Worm (Caenorhabditis elegans) whole organism, L4 larva: ENCODE measurements around the gene asp-2.

Experiments
- D1046.2 ChIP-seq: fragments of 200-800 bp; sonication (Bioruptor generic); IDR thresholded peaks from 2 replicates; pipeline ENCODE4 v1.3.6; 2022; ENCODE audit warnings: missing genetic modification characterization, missing compliant biosample characterization
- F10B5.3 ChIP-seq: sonication (generic microtip); optimal IDR thresholded peaks from 2 replicates; lab custom pipeline; 2016; ENCODE audit warnings: mild to moderate bottlenecking, missing genetic modification characterization, missing compliant biosample characterization
- F26F4.8 ChIP-seq: fragments of 200-800 bp; sonication (Bioruptor generic); conservative IDR thresholded peaks from 2 replicates; pipeline ENCODE4 v1.3.6; 2022; ENCODE audit warnings: missing genetic modification characterization, missing compliant biosample characterization
- F37D6.2 ChIP-seq: sonication (generic microtip); optimal IDR thresholded peaks from 2 replicates; lab custom pipeline; 2016; ENCODE audit warnings: mild to moderate bottlenecking, missing genetic modification characterization, missing compliant biosample characterization
- F44E2.7 ChIP-seq: fragments of 200-800 bp; sonication (Bioruptor generic); IDR thresholded peaks from 2 replicates; pipeline ENCODE4 v2.1.2; 2022; ENCODE audit warnings: missing genetic modification characterization, missing compliant biosample characterization
- F49E8.2 ChIP-seq: sonication (generic microtip); optimal IDR thresholded peaks from 2 replicates; lab custom pipeline; 2016; ENCODE audit warnings: missing compliant biosample characterization, mild to moderate bottlenecking, missing genetic modification characterization, borderline replicate concordance
- T20F7.1 ChIP-seq: fragments of 200-800 bp; sonication (Bioruptor generic); optimal IDR thresholded peaks from 2 replicates; lab custom pipeline; 2018; ENCODE audit warnings: mild to moderate bottlenecking, missing genetic modification characterization, missing compliant biosample characterization
- Y48G9A.11 ChIP-seq: fragments of 200-800 bp; sonication (Bioruptor generic); IDR thresholded peaks from 2 replicates; pipeline ENCODE4 v1.3.6; 2022; ENCODE audit warnings: missing genetic modification reagents, missing genetic modification characterization, missing compliant biosample characterization
- Y5F2A.4 ChIP-seq: fragments of 200-800 bp; sonication (Bioruptor generic); optimal IDR thresholded peaks from 2 replicates; lab custom pipeline; 2018; ENCODE audit warnings: mild to moderate bottlenecking, missing genetic modification characterization, missing compliant biosample characterization
- aha-1 ChIP-seq: fragments of 150-350 bp; peaks from one replicate; lab custom pipeline; 2014; ENCODE audit warnings: missing biosample characterization, missing genetic modification characterization
- ceh-28 ChIP-seq: fragments of 150-350 bp; optimal IDR thresholded peaks from 2 replicates; lab custom pipeline; 2014; ENCODE audit warnings: missing biosample characterization, missing genetic modification reagents, missing genetic modification characterization
- ceh-32 ChIP-seq: sonication (generic microtip); optimal IDR thresholded peaks from 2 replicates; lab custom pipeline; 2016; ENCODE audit warnings: mild to moderate bottlenecking, missing genetic modification characterization, missing compliant biosample characterization; ENCODE audit not compliant: poor library complexity
- ceh-82 ChIP-seq: sonication (generic microtip); optimal IDR thresholded peaks from 2 replicates; lab custom pipeline; 2017; ENCODE audit warnings: missing biosample characterization, missing genetic modification characterization
- ces-1 ChIP-seq: fragments of 150-350 bp; sonication (generic microtip); optimal IDR thresholded peaks from 4 replicates; lab custom pipeline; 2014; ENCODE audit warnings: missing biosample characterization, missing genetic modification reagents, missing genetic modification characterization
- ctbp-1 ChIP-seq: fragments of 200-800 bp; sonication (Bioruptor generic); IDR thresholded peaks from 2 replicates; pipeline ENCODE4 v1.3.6; 2022; ENCODE audit warnings: missing genetic modification reagents, missing genetic modification characterization, missing compliant biosample characterization
- daf-12 ChIP-seq: fragments of 150-350 bp; optimal IDR thresholded peaks from 2 replicates; lab custom pipeline; 2014; ENCODE audit warnings: missing biosample characterization, missing genetic modification reagents, missing genetic modification characterization
- daf-16 ChIP-seq, 3 experiments: sonication (generic microtip); optimal IDR thresholded peaks; 2 replicates each; lab custom pipeline; 2016 to 2017; ENCODE audit warnings: missing genetic modification characterization in 3 of 3, missing genetic modification reagents in 3 of 3, mild to moderate bottlenecking in 2 of 3, missing compliant biosample characterization in 2 of 3, missing biosample characterization in 1 of 3, moderate library complexity in 1 of 3
- dmd-8 ChIP-seq: fragments of 200-800 bp; sonication (Bioruptor generic); IDR thresholded peaks from 2 replicates; pipeline ENCODE4 v1.3.6; 2022; ENCODE audit warnings: missing genetic modification characterization, missing compliant biosample characterization
- egl-27 ChIP-seq: sonication (generic microtip); optimal IDR thresholded peaks from 3 replicates; lab custom pipeline; 2017; ENCODE audit warnings: missing biosample characterization, missing genetic modification reagents, missing genetic modification characterization
- fkh-10 ChIP-seq: fragments of 150-350 bp; optimal IDR thresholded peaks from 2 replicates; lab custom pipeline; 2014; ENCODE audit warnings: missing biosample characterization, missing genetic modification reagents, missing genetic modification characterization
- fos-1 ChIP-seq: fragments of 150-350 bp; optimal IDR thresholded peaks from 2 replicates; lab custom pipeline; 2014; ENCODE audit warnings: missing biosample characterization, missing genetic modification characterization
- hif-1 ChIP-seq, 2 experiments: sonication (generic microtip); optimal IDR thresholded peaks; 2 replicates each; lab custom pipeline; 2016 to 2017; ENCODE audit warnings: missing compliant biosample characterization in 2 of 2, missing genetic modification characterization in 2 of 2, missing genetic modification reagents in 2 of 2, missing genotype in 2 of 2, mild to moderate bottlenecking in 1 of 2
- hmg-1.1 ChIP-seq: fragments of 200-800 bp; sonication (Bioruptor generic); IDR thresholded peaks from 2 replicates; pipeline ENCODE4 v1.3.6; 2022; ENCODE audit warnings: missing genetic modification reagents, missing genetic modification characterization, missing compliant biosample characterization
- jun-1 ChIP-seq: fragments of 150-350 bp; optimal IDR thresholded peaks from 2 replicates; lab custom pipeline; 2014; ENCODE audit warnings: missing biosample characterization, missing genetic modification reagents, missing genetic modification characterization
- lim-7 ChIP-seq: fragments of 200-800 bp; sonication (Bioruptor generic); IDR thresholded peaks from 2 replicates; pipeline ENCODE4 v1.3.6; 2022; ENCODE audit warnings: missing genetic modification characterization, missing compliant biosample characterization
- lin-13 ChIP-seq: fragments of 150-350 bp; optimal IDR thresholded peaks from 2 replicates; lab custom pipeline; 2014; ENCODE audit warnings: missing biosample characterization, missing genetic modification reagents, missing genetic modification characterization
- lin-29 ChIP-seq: fragments of 200-800 bp; sonication (Bioruptor generic); IDR thresholded peaks from 2 replicates; pipeline ENCODE4 v1.3.6; 2022; ENCODE audit warnings: missing genetic modification reagents, missing genetic modification characterization, missing compliant biosample characterization
- mdl-1 ChIP-seq, 2 experiments: fragments of 150-350 bp in 1 of 2; sonication (generic microtip) in 1 of 2; optimal IDR thresholded peaks; 2 replicates each; lab custom pipeline; 2014 to 2017; ENCODE audit warnings: missing biosample characterization in 2 of 2, missing genetic modification characterization in 2 of 2
- mes-2 ChIP-seq: sonication (generic microtip); optimal IDR thresholded peaks from 2 replicates; lab custom pipeline; 2016; ENCODE audit warnings: missing genotype, mild to moderate bottlenecking, missing genetic modification characterization, missing compliant biosample characterization; ENCODE audit not compliant: poor library complexity, severe bottlenecking
- mxl-2 ChIP-seq: fragments of 200-800 bp; sonication (Bioruptor generic); conservative IDR thresholded peaks from 2 replicates; pipeline ENCODE4 v1.3.6; 2022; ENCODE audit warnings: missing genetic modification reagents, missing genetic modification characterization, missing compliant biosample characterization
- mxl-3 ChIP-seq: fragments of 200-800 bp; sonication (Bioruptor generic); optimal IDR thresholded peaks from 2 replicates; lab custom pipeline; 2018; ENCODE audit warnings: mild to moderate bottlenecking, missing genetic modification characterization, missing compliant biosample characterization
- nhr-10 ChIP-seq: fragments of 150-350 bp; optimal IDR thresholded peaks from 2 replicates; lab custom pipeline; 2014; ENCODE audit warnings: missing biosample characterization, missing genetic modification characterization
- nhr-102 ChIP-seq: sonication (generic microtip); optimal IDR thresholded peaks from 2 replicates; lab custom pipeline; 2016; ENCODE audit warnings: mild to moderate bottlenecking, missing genetic modification characterization, moderate library complexity, missing compliant biosample characterization
- nhr-42 ChIP-seq: fragments of 200-800 bp; sonication (Bioruptor generic); IDR thresholded peaks from 2 replicates; pipeline ENCODE4 v1.3.6; 2022; ENCODE audit warnings: missing genetic modification characterization, missing compliant biosample characterization
- nhr-48 ChIP-seq: sonication (generic microtip); optimal IDR thresholded peaks from 2 replicates; lab custom pipeline; 2016; ENCODE audit warnings: mild to moderate bottlenecking, missing genetic modification characterization, missing compliant biosample characterization
- nhr-6 ChIP-seq: fragments of 150-350 bp; optimal IDR thresholded peaks from 2 replicates; lab custom pipeline; 2014; ENCODE audit warnings: missing biosample characterization, missing genetic modification characterization
- nhr-76 ChIP-seq: fragments of 150-350 bp; optimal IDR thresholded peaks from 2 replicates; lab custom pipeline; 2014; ENCODE audit warnings: missing biosample characterization, missing genetic modification characterization
- nhr-77 ChIP-seq: fragments of 150-350 bp; optimal IDR thresholded peaks from 2 replicates; lab custom pipeline; 2014; ENCODE audit warnings: missing biosample characterization, missing genetic modification characterization
- php-3 ChIP-seq: fragments of 200-800 bp; sonication (Bioruptor generic); IDR thresholded peaks from 2 replicates; pipeline ENCODE4 v1.3.6; 2022; ENCODE audit warnings: missing genetic modification reagents, missing genetic modification characterization, missing compliant biosample characterization
- rbr-2 ChIP-seq: sonication (generic microtip); optimal IDR thresholded peaks from 2 replicates; lab custom pipeline; 2016; ENCODE audit warnings: missing genotype, missing genetic modification characterization, missing compliant biosample characterization
- sdz-12 ChIP-seq: fragments of 200-800 bp; sonication (Bioruptor generic); optimal IDR thresholded peaks from 2 replicates; lab custom pipeline; 2018; ENCODE audit warnings: mild to moderate bottlenecking, missing genetic modification characterization, missing compliant biosample characterization
- set-16 ChIP-seq: fragments of 200-800 bp; sonication (Bioruptor generic); IDR thresholded peaks from 2 replicates; pipeline ENCODE4 v1.3.6; 2022; ENCODE audit warnings: missing genetic modification reagents, missing genetic modification characterization, missing compliant biosample characterization
- snpc-4 ChIP-seq: fragments of 150-350 bp; optimal IDR thresholded peaks from 2 replicates; lab custom pipeline; 2014; ENCODE audit warnings: missing biosample characterization, missing genetic modification characterization
- spr-1 ChIP-seq: sonication (generic microtip); optimal IDR thresholded peaks from 2 replicates; lab custom pipeline; 2016; ENCODE audit warnings: mild to moderate bottlenecking, missing genetic modification characterization, missing compliant biosample characterization
- tag-97 ChIP-seq: fragments of 200-800 bp; sonication (Bioruptor generic); IDR thresholded peaks from 2 replicates; pipeline ENCODE4 v1.3.6; 2022; ENCODE audit warnings: missing genetic modification characterization, missing compliant biosample characterization
- unc-62 ChIP-seq, 3 experiments: fragments of 150-350 bp in 1 of 3; sonication (generic microtip); optimal IDR thresholded peaks in 2 of 3; peaks in 1 of 3; 1 replicate in 1 of 3; 2 replicates in 2 of 3; lab custom pipeline; 2014 to 2017; ENCODE audit warnings: missing biosample characterization in 3 of 3, missing genetic modification characterization in 3 of 3, missing genetic modification reagents in 3 of 3, missing genotype in 1 of 3
- zfp-2 ChIP-seq: sonication (generic microtip); optimal IDR thresholded peaks from 2 replicates; lab custom pipeline; 2016; ENCODE audit warnings: mild to moderate bottlenecking, missing genetic modification characterization, missing compliant biosample characterization
- zip-2 ChIP-seq: fragments of 150-350 bp; optimal IDR thresholded peaks from 2 replicates; lab custom pipeline; 2014; ENCODE audit warnings: missing biosample characterization, missing genetic modification characterization
- ztf-11 ChIP-seq: fragments of 150-350 bp; optimal IDR thresholded peaks from 2 replicates; lab custom pipeline; 2014; ENCODE audit warnings: missing biosample characterization, missing genetic modification characterization

The asp-2 gene

DNA sequence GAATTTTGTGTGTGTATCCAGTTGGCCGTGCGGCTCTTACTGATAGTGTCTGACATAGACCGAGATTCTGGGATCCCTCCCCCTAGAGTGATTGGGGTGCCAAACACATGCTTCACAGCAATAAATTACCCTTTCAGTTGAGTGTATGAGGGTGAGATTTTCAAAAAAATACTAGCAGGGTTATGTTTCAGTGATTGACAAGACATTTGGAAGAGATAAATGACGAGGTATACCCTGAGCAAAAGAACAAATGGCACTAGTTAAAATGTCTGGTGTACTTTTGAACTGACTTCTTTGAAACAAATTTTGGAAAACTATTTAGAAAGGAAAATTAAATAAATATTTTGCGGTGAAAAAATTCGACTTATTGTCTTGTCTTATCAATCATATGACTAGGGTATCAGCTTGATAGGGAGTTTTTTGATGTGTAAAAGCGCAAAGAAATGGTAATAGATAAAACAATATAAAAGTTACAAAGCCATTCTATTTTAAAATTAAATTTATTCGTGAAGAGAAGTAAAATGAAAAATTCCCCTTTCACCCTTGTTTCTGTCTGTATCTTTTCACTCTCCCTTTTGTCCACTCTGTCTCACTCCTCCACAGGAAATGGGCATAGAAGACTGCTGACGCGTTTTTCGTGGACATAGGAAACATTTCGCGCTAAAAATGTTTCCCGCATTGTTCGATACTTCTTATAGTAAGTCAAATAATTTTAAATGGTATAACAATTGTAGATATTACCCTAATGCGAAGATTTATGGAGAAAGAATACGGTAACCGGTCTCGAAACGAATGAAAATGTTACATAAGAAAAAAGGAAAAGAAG is 40.5 kb downstream of the asp-2 start, which contains the start of gene glo-4 (continued):
- TF ChIP-seq F44E2.7 (GFP tag; lab: Robert Waterston, UW) (no peak), ces-1 (GFP tag; lab: Kevin White, UChicago) (no peak), ceh-28 (tag; lab: Kevin White, UChicago) (no peak), nhr-6 (peak; percentile 6), D1046.2 (no peak), hmg-1.1 (peak; percentile 45; the same call in 1 of the 2 replicates), sdz-12 (no peak), nhr-77 (tag; lab: Kevin White, UChicago) (peak; percentile 23), aha-1 (tag; lab: Kevin White, UChicago) (peak; percentile 69), egl-27 (no peak), nhr-10 (tag; lab: Kevin White, UChicago) (no peak), fkh-10 (GFP tag; lab: Kevin White, UChicago) (peak; percentile 96), ceh-82 (tag; lab: Kevin White, UChicago) (no peak), spr-1 (no peak), jun-1 (tag; lab: Kevin White, UChicago) (no peak), daf-16 (GFP tag; optimal IDR thresholded peaks at IDR 0.05; lab: Kevin White, UChicago) (no peak), daf-16 (tag; optimal IDR thresholded peaks at IDR 0.05; lab: Kevin White, UChicago) (peak; percentile 1), nhr-48 (tag; lab: Kevin White, UChicago) (peak; percentile 52), fos-1 (no peak), ceh-32 (tag; lab: Kevin White, UChicago) (no peak), mxl-3 (no peak), lin-29 (GFP tag; lab: Robert Waterston, UW) (no peak), mdl-1 (tag; optimal IDR thresholded peaks at IDR 0.05; lab: Kevin White, UChicago) (no peak), F49E8.2 (tag; lab: Kevin White, UChicago) (no peak), daf-12 (tag; lab: Kevin White, UChicago) (no peak), tag-97 (GFP tag; lab: Robert Waterston, UW) (no peak), mes-2 (tag; lab: Kevin White, UChicago) (peak; percentile 81), php-3 (no peak), nhr-76 (no peak), zfp-2 (tag; lab: Kevin White, UChicago) (no peak), nhr-102 (tag; lab: Kevin White, UChicago) (no peak), hif-1 (tag; optimal IDR thresholded peaks at IDR 0.05; lab: Kevin White, UChicago) (no peak), T20F7.1 (GFP tag; lab: Kevin White, UChicago) (peak; percentile 70), lim-7 (GFP tag; lab: Robert Waterston, UW) (no peak), unc-62 (GFP tag; optimal IDR thresholded peaks at IDR 0.05 in 1 of 2; lab: Kevin White, UChicago) (peak in 1 of 2 experiments; percentile 93), unc-62 (tag; optimal IDR thresholded peaks at IDR 0.05; lab: Kevin White, UChicago) (no peak), F37D6.2 (tag; lab: Kevin White, UChicago) (peak; percentile 55), nhr-42 (GFP tag; lab: Robert Waterston, UW) (no peak), F26F4.8 (no peak), rbr-2 (peak; percentile 77), ztf-11 (tag; lab: Kevin White, UChicago) (no peak), Y5F2A.4 (GFP tag; lab: Kevin White, UChicago) (no peak), dmd-8 (GFP tag; lab: Robert Waterston, UW) (no peak), lin-13 (no peak), Y48G9A.11 (GFP tag; lab: Robert Waterston, UW) (no peak), snpc-4 (no peak), ctbp-1 (GFP tag; lab: Robert Waterston, UW) (0 out of 2 replicates have a peak, but pooled peaks have one; percentile 50), F10B5.3 (no peak), set-16 (no peak), zip-2 (tag; lab: Kevin White, UChicago) (no peak), mxl-2 (GFP tag; lab: Robert Waterston, UW) (no peak)
